Fruit fly (Drosophila melanogaster) whole organism, embryonic: Measurements from ENCODE around the gene CG5938.
A peak's percentile ranks its signal among the peaks of the same experiment; 100 is the strongest.

ENCODE experiments used
- B-H1 ChIP-seq: fragments of 200-800 bp; sonication (Bioruptor generic); IDR thresholded peaks from 3 replicates; pipeline ENCODE4 v1.3.6; 2022; ENCODE audit warnings: missing biosample characterization, missing genetic modification characterization
- Bdp1 ChIP-seq: fragments of 200-800 bp; sonication (Bioruptor generic); optimal IDR thresholded peaks from 3 replicates; lab custom pipeline; 2016; ENCODE audit warnings: missing biosample characterization, missing genetic modification characterization
- C15 ChIP-seq: fragments of 200-800 bp; sonication (Bioruptor generic); IDR thresholded peaks from 3 replicates; pipeline ENCODE4 v1.3.6; 2022; ENCODE audit warnings: missing biosample characterization, missing genetic modification characterization
- CG10267 ChIP-seq: fragments of 200-800 bp; sonication (Bioruptor generic); optimal IDR thresholded peaks from 2 replicates; lab custom pipeline; 2018; ENCODE audit warnings: missing biosample characterization, mild to moderate bottlenecking, missing genetic modification characterization, moderate library complexity
- CG10274 ChIP-seq: fragments of 200-800 bp; sonication (Bioruptor generic); optimal IDR thresholded peaks from 3 replicates; lab custom pipeline; 2017; ENCODE audit warnings: missing biosample characterization, mild to moderate bottlenecking, missing genetic modification characterization
- CG10321 ChIP-seq: fragments of 200-800 bp; sonication (Bioruptor generic); IDR thresholded peaks from 2 replicates; pipeline ENCODE4 v1.3.6; 2022; ENCODE audit warnings: missing biosample characterization, missing genetic modification characterization
- CG10431 ChIP-seq: fragments of 200-800 bp; sonication (Bioruptor generic); optimal IDR thresholded peaks from 3 replicates; lab custom pipeline; 2018; ENCODE audit warnings: missing biosample characterization, mild to moderate bottlenecking, missing genetic modification characterization
- CG11398 ChIP-seq: fragments of 200-800 bp; sonication (Bioruptor generic); optimal IDR thresholded peaks from 2 replicates; lab custom pipeline; 2016; ENCODE audit warnings: missing biosample characterization, missing genetic modification characterization
- CG11504 ChIP-seq: fragments of 200-800 bp; sonication (Bioruptor generic); optimal IDR thresholded peaks from 3 replicates; lab custom pipeline; 2019; ENCODE audit warnings: missing biosample characterization, mild to moderate bottlenecking, missing genetic modification characterization, moderate library complexity
- CG11723 ChIP-seq: fragments of 200-800 bp; sonication (Bioruptor generic); optimal IDR thresholded peaks from 2 replicates; lab custom pipeline; 2017; ENCODE audit warnings: missing biosample characterization, mild to moderate bottlenecking, missing genetic modification characterization
- CG13894 ChIP-seq: fragments of 200-800 bp; sonication (Bioruptor generic); optimal IDR thresholded peaks from 3 replicates; lab custom pipeline; 2018; ENCODE audit warnings: missing biosample characterization, mild to moderate bottlenecking, missing genetic modification characterization, moderate library complexity
- CG1647 ChIP-seq: fragments of 200-800 bp; sonication (Bioruptor generic); optimal IDR thresholded peaks from 3 replicates; lab custom pipeline; 2016; ENCODE audit warnings: missing biosample characterization, missing genetic modification characterization
- CG16813 ChIP-seq: fragments of 200-800 bp; sonication (Bioruptor generic); IDR thresholded peaks from 3 replicates; pipeline ENCODE4 v1.3.6; 2022; ENCODE audit warnings: missing biosample characterization, missing genetic modification characterization; ENCODE audit not compliant: partially characterized antibody
- CG17912 ChIP-seq: fragments of 200-800 bp; sonication (Bioruptor generic); optimal IDR thresholded peaks from 2 replicates; lab custom pipeline; 2018; ENCODE audit warnings: missing biosample characterization, mild to moderate bottlenecking, missing genetic modification characterization
- CG18599 ChIP-seq: fragments of 200-800 bp; sonication (Bioruptor generic); optimal IDR thresholded peaks from 3 replicates; lab custom pipeline; 2017; ENCODE audit warnings: missing biosample characterization, missing genetic modification characterization, mild to moderate bottlenecking, moderate library complexity, missing genetic modification reagents
- CG31224 ChIP-seq: fragments of 200-800 bp; sonication (Bioruptor generic); IDR thresholded peaks from 2 replicates; pipeline ENCODE4 v1.3.6; 2022; ENCODE audit warnings: missing biosample characterization, missing genetic modification characterization
- CG31441 ChIP-seq: fragments of 200-800 bp; sonication (Bioruptor generic); IDR thresholded peaks from 2 replicates; pipeline ENCODE4 v1.3.6; 2022; ENCODE audit warnings: missing biosample characterization, missing genetic modification characterization
- CG3407 ChIP-seq: fragments of 200-800 bp; sonication (Bioruptor generic); optimal IDR thresholded peaks from 2 replicates; lab custom pipeline; 2018; ENCODE audit warnings: missing biosample characterization, mild to moderate bottlenecking, missing genetic modification characterization
- CG4820 ChIP-seq: fragments of 200-800 bp; sonication (Bioruptor generic); optimal IDR thresholded peaks from 3 replicates; lab custom pipeline; 2016; ENCODE audit warnings: missing biosample characterization, missing genetic modification characterization
- CG9797 ChIP-seq: fragments of 200-800 bp; sonication (Bioruptor generic); optimal IDR thresholded peaks from 3 replicates; lab custom pipeline; 2018; ENCODE audit warnings: missing biosample characterization, mild to moderate bottlenecking, missing genetic modification characterization
- D ChIP-seq, 2 experiments: fragments of 200-800 bp in 1 of 2; fragments of >200 bp in 1 of 2; sonication (Bioruptor generic) in 1 of 2; optimal IDR thresholded peaks; 2 replicates in 1 of 2; 3 replicates in 1 of 2; lab custom pipeline; 2017; ENCODE audit warnings: mild to moderate bottlenecking in 1 of 2, missing biosample characterization in 1 of 2, missing genetic modification characterization in 1 of 2, missing genetic modification reagents in 1 of 2
- Eip74EF ChIP-seq, 2 experiments: fragments of 200-800 bp in 1 of 2; fragments of >200 bp in 1 of 2; sonication (Bioruptor generic) in 1 of 2; optimal IDR thresholded peaks; 2 replicates each; lab custom pipeline; 2017 to 2019; ENCODE audit warnings: missing biosample characterization in 2 of 2, missing genetic modification characterization in 2 of 2, mild to moderate bottlenecking in 1 of 2, moderate library complexity in 1 of 2
- Hand ChIP-seq: fragments of 200-800 bp; sonication (Bioruptor generic); optimal IDR thresholded peaks from 2 replicates; lab custom pipeline; 2017; ENCODE audit warnings: mild to moderate bottlenecking, missing biosample characterization, missing genetic modification reagents, missing genetic modification characterization
- Lhr ChIP-seq: fragments of 200-800 bp; sonication (Bioruptor generic); optimal IDR thresholded peaks from 3 replicates; lab custom pipeline; 2017; ENCODE audit warnings: mild to moderate bottlenecking, missing biosample characterization, missing genetic modification reagents, missing genetic modification characterization
- Lim3 ChIP-seq: fragments of 200-800 bp; sonication (Bioruptor generic); IDR thresholded peaks from 2 replicates; pipeline ENCODE4 v1.3.6; 2022; ENCODE audit warnings: missing biosample characterization, missing genetic modification characterization
- Max ChIP-seq: fragments of 200-800 bp; sonication (Bioruptor generic); optimal IDR thresholded peaks from 2 replicates; lab custom pipeline; 2016; ENCODE audit warnings: missing biosample characterization, mild to moderate bottlenecking, missing genetic modification characterization
- Med ChIP-seq: fragments of 200-800 bp; sonication (Bioruptor generic); peaks from one replicate; lab custom pipeline; 2016; ENCODE audit warnings: missing biosample characterization, missing genetic modification characterization, mild to moderate bottlenecking, inconsistent platforms, moderate library complexity
- Mrtf ChIP-seq: fragments of 200-800 bp; sonication (Bioruptor generic); IDR thresholded peaks from 3 replicates; pipeline ENCODE4 v1.3.6; 2022; ENCODE audit warnings: missing biosample characterization, missing genetic modification characterization
- Nf-YA ChIP-seq: fragments of 200-800 bp; sonication (Bioruptor generic); IDR thresholded peaks from 2 replicates; pipeline ENCODE4 v1.3.6; 2022; ENCODE audit warnings: missing biosample characterization, missing genetic modification characterization
- Optix ChIP-seq: fragments of 200-800 bp; sonication (Bioruptor generic); IDR thresholded peaks from 3 replicates; pipeline ENCODE4 v1.3.6; 2022; ENCODE audit warnings: missing biosample characterization, missing genetic modification characterization
- Pdp1 ChIP-seq, 2 experiments: fragments of 200-800 bp; sonication (Bioruptor generic); optimal IDR thresholded peaks; 3 replicates each; lab custom pipeline; 2016; ENCODE audit warnings: missing biosample characterization in 2 of 2, missing genetic modification characterization in 2 of 2, mild to moderate bottlenecking in 1 of 2, moderate library complexity in 1 of 2
- Rfx ChIP-seq: fragments of 200-800 bp; sonication (Bioruptor generic); IDR thresholded peaks from 2 replicates; pipeline ENCODE4 v1.3.6; 2022; ENCODE audit warnings: missing biosample characterization, missing genetic modification characterization
- Sry-δ ChIP-seq: fragments of 200-800 bp; sonication (Bioruptor generic); optimal IDR thresholded peaks from 2 replicates; lab custom pipeline; 2016; ENCODE audit warnings: missing biosample characterization, missing genetic modification characterization
- Usf ChIP-seq: fragments of 200-800 bp; sonication (Bioruptor generic); optimal IDR thresholded peaks from 2 replicates; lab custom pipeline; 2017; ENCODE audit warnings: missing genotype, missing biosample characterization, missing genetic modification characterization
- ci ChIP-seq: fragments of 200-800 bp; sonication (Bioruptor generic); IDR thresholded peaks from 3 replicates; pipeline ENCODE4 v1.3.6; 2022; ENCODE audit warnings: missing biosample characterization, missing genetic modification characterization
- danr ChIP-seq: fragments of 200-800 bp; sonication (Bioruptor generic); IDR thresholded peaks from 2 replicates; pipeline ENCODE4 v1.3.6; 2022; ENCODE audit warnings: missing biosample characterization, missing genetic modification characterization
- gsb-n ChIP-seq: fragments of 200-800 bp; sonication (Bioruptor generic); optimal IDR thresholded peaks from 3 replicates; lab custom pipeline; 2018; ENCODE audit warnings: missing biosample characterization, mild to moderate bottlenecking, missing genetic modification characterization
- jigr1 ChIP-seq: fragments of 200-800 bp; sonication (Bioruptor generic); IDR thresholded peaks from 3 replicates; pipeline ENCODE4 v1.3.6; 2022; ENCODE audit warnings: missing biosample characterization, missing genetic modification characterization
- lmd ChIP-seq: fragments of 200-800 bp; sonication (Bioruptor generic); IDR thresholded peaks from 2 replicates; pipeline ENCODE4 v1.3.6; 2022; ENCODE audit warnings: missing biosample characterization, missing genetic modification characterization
- lola ChIP-seq, 3 experiments: fragments of >200 bp in 2 of 3; fragments of 200-800 bp in 1 of 3; sonication (Bioruptor generic) in 1 of 3; optimal IDR thresholded peaks; 2 replicates each; lab custom pipeline; 2017 to 2019; ENCODE audit warnings: missing biosample characterization in 3 of 3, missing genetic modification characterization in 3 of 3, mild to moderate bottlenecking in 1 of 3, moderate library complexity in 1 of 3
- nom ChIP-seq: fragments of 200-800 bp; sonication (Bioruptor generic); optimal IDR thresholded peaks from 2 replicates; lab custom pipeline; 2017; ENCODE audit warnings: missing biosample characterization, missing genetic modification characterization, mild to moderate bottlenecking, moderate library complexity, missing genetic modification reagents
- prd ChIP-seq, 3 experiments: fragments of >200 bp in 2 of 3; fragments of 200-800 bp in 1 of 3; sonication (Bioruptor generic) in 1 of 3; optimal IDR thresholded peaks in 2 of 3; IDR thresholded peaks in 1 of 3; 2 replicates in 2 of 3; 3 replicates in 1 of 3; pipeline versions ENCODE4 v1.3.6 to Lab custom; 2017 to 2022; ENCODE audit warnings: missing biosample characterization in 1 of 3, missing genetic modification characterization in 1 of 3
- sc ChIP-seq, 3 experiments: fragments of >200 bp in 2 of 3; fragments of 200-800 bp in 1 of 3; sonication (Bioruptor generic) in 1 of 3; optimal IDR thresholded peaks; 2 replicates in 2 of 3; 3 replicates in 1 of 3; lab custom pipeline; 2017; ENCODE audit warnings: mild to moderate bottlenecking in 1 of 3, missing biosample characterization in 1 of 3, missing genetic modification characterization in 1 of 3, missing genetic modification reagents in 1 of 3
- schlank ChIP-seq: fragments of 200-800 bp; sonication (Bioruptor generic); optimal IDR thresholded peaks from 2 replicates; lab custom pipeline; 2018; ENCODE audit warnings: missing biosample characterization, mild to moderate bottlenecking, missing genetic modification characterization
- slou ChIP-seq: fragments of 200-800 bp; sonication (Bioruptor generic); optimal IDR thresholded peaks from 3 replicates; lab custom pipeline; 2016; ENCODE audit warnings: missing biosample characterization, missing genetic modification characterization
- yki ChIP-seq: fragments of >200 bp; optimal IDR thresholded peaks from 3 replicates; lab custom pipeline; 2018
- z ChIP-seq: fragments of 200-800 bp; sonication (Bioruptor generic); IDR thresholded peaks from 3 replicates; pipeline ENCODE4 v1.3.6; 2022; ENCODE audit warnings: missing biosample characterization, missing genetic modification characterization

Gene CG5938

DNA sequence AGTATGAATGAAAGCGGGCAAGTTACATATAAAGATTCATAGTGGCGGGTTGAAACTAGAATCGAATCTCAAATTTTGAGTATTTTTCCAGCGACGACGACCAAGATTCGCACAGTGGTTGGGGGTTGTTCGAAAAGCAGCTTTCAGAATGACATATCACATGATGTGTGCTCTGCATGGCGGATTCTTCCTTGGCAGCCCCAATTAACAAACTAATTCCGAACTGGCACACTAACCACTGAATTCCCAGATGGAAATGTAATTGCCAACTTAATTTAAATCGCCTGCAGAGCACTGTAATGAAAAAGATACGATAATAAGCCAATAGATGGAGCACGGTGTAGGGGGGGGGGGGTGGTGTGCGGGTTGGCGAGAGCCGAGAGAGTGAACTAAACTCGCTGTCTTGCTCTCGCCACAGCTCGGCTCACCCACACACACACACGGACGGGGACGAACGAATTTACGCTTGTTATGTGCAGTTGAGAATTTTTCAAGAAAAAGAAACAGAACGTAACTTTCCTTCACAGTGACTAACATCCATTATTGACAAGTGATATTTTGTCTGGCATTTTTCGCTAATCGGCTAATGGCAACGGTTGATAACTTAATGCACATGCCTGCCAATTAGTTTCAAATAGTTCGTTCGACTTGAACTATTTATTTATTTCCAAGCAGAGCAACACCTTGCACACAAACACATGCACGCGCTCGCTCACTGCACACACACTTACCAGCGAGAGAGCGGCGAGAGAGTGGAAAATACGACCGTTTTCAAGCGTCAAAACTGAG is 6.6 kb downstream of the CG5938 start (continued):
- TF ChIP-seq sc (optimal IDR thresholded peaks at IDR 0.05; lab: Kevin White, UChicago) (no peak), sc (GFP tag; optimal IDR thresholded peaks at IDR 0.05; lab: Kevin White, UChicago) (peak; percentile 90), B-H1 (peak; percentile 95), D (optimal IDR thresholded peaks at IDR 0.05; lab: Kevin White, UChicago) (no peak), D (GFP tag; optimal IDR thresholded peaks at IDR 0.05; lab: Kevin White, UChicago) (peak; percentile 88), CG3407 (GFP tag; lab: Kevin White, UChicago) (peak; percentile 91), CG16813 (GFP tag; lab: Robert Waterston, UW) (peak; percentile 51; the same call in 2 of the 3 replicates), ci (peak; percentile 98), Hand (GFP tag; lab: Kevin White, UChicago) (peak; percentile 95), Bdp1 (GFP tag; lab: Kevin White, UChicago) (peak; percentile 89), CG10321 (GFP tag; lab: Robert Waterston, UW) (peak; percentile 74), z (GFP tag; lab: Robert Waterston, UW) (peak; percentile 71; the same call in 2 of the 3 replicates), CG1647 (GFP tag; lab: Kevin White, UChicago) (peak; percentile 93), Mrtf (GFP tag; lab: Robert Waterston, UW) (peak; percentile 97), gsb-n (peak; percentile 92), Max (GFP tag; lab: Kevin White, UChicago) (peak; percentile 89), CG10267 (tag; lab: Kevin White, UChicago) (peak; percentile 87), nom (GFP tag; lab: Kevin White, UChicago) (peak; percentile 88), CG9797 (no peak), CG18599 (GFP tag; lab: Kevin White, UChicago) (peak; percentile 98), CG11504 (tag; lab: Kevin White, UChicago) (peak; percentile 94), Eip74EF (GFP tag; optimal IDR thresholded peaks at IDR 0.05; lab: Kevin White, UChicago) (peak in 1 of 2 experiments; percentile 88), jigr1 (GFP tag; lab: Robert Waterston, UW) (peak; percentile 94), Rfx (GFP tag; lab: Robert Waterston, UW) (peak; percentile 98), Nf-YA (GFP tag; lab: Robert Waterston, UW) (peak; percentile 92), Sry-δ (GFP tag; lab: Kevin White, UChicago) (peak; percentile 62), danr (GFP tag; lab: Robert Waterston, UW) (peak; percentile 95), CG31441 (peak; percentile 82), CG31224 (peak; percentile 93), Lim3 (GFP tag; lab: Robert Waterston, UW) (peak; percentile 86), C15 (GFP tag; lab: Robert Waterston, UW) (peak; percentile 93), yki (lab: Kevin White, UChicago) (peak; percentile 54), CG11398 (GFP tag; lab: Kevin White, UChicago) (peak; percentile 92), CG4820 (GFP tag; lab: Kevin White, UChicago) (peak; percentile 90), CG10274 (GFP tag; lab: Kevin White, UChicago) (peak; percentile 87), schlank (tag; lab: Kevin White, UChicago) (peak; percentile 96), CG10431 (GFP tag; lab: Kevin White, UChicago) (peak; percentile 33), lmd (GFP tag; lab: Robert Waterston, UW) (peak; percentile 97), prd (optimal IDR thresholded peaks at IDR 0.05; lab: Kevin White, UChicago) (no peak), prd (GFP tag; IDR thresholded peaks at IDR 0.05; lab: Robert Waterston, UW) (peak; percentile 97), slou (GFP tag; lab: Kevin White, UChicago) (peak; percentile 75), lola (GFP tag; optimal IDR thresholded peaks at IDR 0.05; lab: Kevin White, UChicago) (peak in 1 of 3 experiments; percentile 78), CG13894 (tag; lab: Kevin White, UChicago) (peak; percentile 90), CG11723 (peak; percentile 92), Lhr (GFP tag; lab: Kevin White, UChicago) (peak; percentile 66), Pdp1 (GFP tag; optimal IDR thresholded peaks at IDR 0.05; lab: Kevin White, UChicago) (peak; percentile 89 to 96), Usf (GFP tag; lab: Kevin White, UChicago) (peak; percentile 92), CG17912 (GFP tag; lab: Kevin White, UChicago) (peak; percentile 30), Med (GFP tag; lab: Kevin White, UChicago) (peak; percentile 100), Optix (GFP tag; lab: Robert Waterston, UW) (peak; percentile 98)
